Worm (Caenorhabditis elegans) whole organism, L4/young adult: ENCODE data around the gene fbxb-83.
"Not testable (repeated sequence)": the region's sequence is repeated elsewhere in the genome, so short reads cannot be mapped to it uniquely, and the experiment has no call there.

Experiments
- W03F9.2 ChIP-seq: fragments of 150-350 bp; optimal IDR thresholded peaks from 2 replicates; lab custom pipeline; 2014; ENCODE audit warnings: missing biosample characterization, missing genetic modification characterization
- dao-5 ChIP-seq: sonication (generic microtip); optimal IDR thresholded peaks from 2 replicates; lab custom pipeline; 2016; ENCODE audit warnings: missing genotype, missing genetic modification characterization, moderate library complexity, missing compliant biosample characterization
- him-1 ChIP-seq: sonication (generic microtip); optimal IDR thresholded peaks from 2 replicates; lab custom pipeline; 2016; ENCODE audit warnings: missing genotype, missing genetic modification reagents, missing genetic modification characterization, missing compliant biosample characterization

Gene fbxb-83

ce11 chrIII:146369-146768 is 1.4 kb upstream of the fbxb-83 start, which contains the start of gene fbxb-84:
Gene fbxb-84, minus strand, starts transcription at chrIII:146469.
- TF ChIP-seq dao-5 (tag; lab: Kevin White, UChicago) (no peak), W03F9.2 (tag; lab: Kevin White, UChicago) (no peak), him-1 (tag; lab: Kevin White, UChicago) (no peak)

- no peak for TF ChIP-seq dao-5 (tag; lab: Kevin White, UChicago)
- no peak for TF ChIP-seq him-1 (tag; lab: Kevin White, UChicago)
- TF ChIP-seq W03F9.2 (tag; lab: Kevin White, UChicago): no peak
Observed at ce11 chrIII:143121-143520, 1.9 kb downstream of the fbxb-83 start, which contains the start of gene fbxb-82. Gene fbxb-82, minus strand, starts transcription at chrIII:143221.

- TF ChIP-seq dao-5 (tag; lab: Kevin White, UChicago) (no peak), W03F9.2 (tag; lab: Kevin White, UChicago) (no peak), him-1 (tag; lab: Kevin White, UChicago) (no peak)
Observed at ce11 chrIII:140904-141303, 4.1 kb downstream of the fbxb-83 start, which contains the start of gene fbxb-81. Gene fbxb-81, minus strand, starts transcription at chrIII:141217.

ce11 chrIII:134194-134593 is 10.8 kb downstream of the fbxb-83 start, which contains the start of gene pals-25:
Gene pals-25, plus strand, starts transcription at chrIII:134494.
- no peak for TF ChIP-seq dao-5 (tag; lab: Kevin White, UChicago)

- no peak for TF ChIP-seq dao-5 (tag; lab: Kevin White, UChicago)
- no peak for TF ChIP-seq W03F9.2 (tag; lab: Kevin White, UChicago)
- no peak for TF ChIP-seq him-1 (tag; lab: Kevin White, UChicago)
Observed at ce11 chrIII:132118-132517, 12.9 kb downstream of the fbxb-83 start, which contains the start of gene pals-22. Gene pals-22, plus strand, starts transcription at chrIII:132418.

ce11 chrIII:131627-132026 is 13.4 kb downstream of the fbxb-83 start:
- TF ChIP-seq him-1 (tag; lab: Kevin White, UChicago): no peak
- no peak for TF ChIP-seq dao-5 (tag; lab: Kevin White, UChicago)
- no peak for TF ChIP-seq W03F9.2 (tag; lab: Kevin White, UChicago)

- no peak for TF ChIP-seq W03F9.2 (tag; lab: Kevin White, UChicago)
Observed at ce11 chrIII:130650-131049, 14.4 kb downstream of the fbxb-83 start, which contains the start of the genes nhr-280 and C29F9.2. Gene nhr-280, minus strand, starts transcription at chrIII:130750. Gene C29F9.2, plus strand, starts transcription at chrIII:130947.

- TF ChIP-seq W03F9.2 (tag; lab: Kevin White, UChicago): no peak
Observed at ce11 chrIII:124478-124877, 20.5 kb downstream of the fbxb-83 start, which contains the start of gene pals-23. Gene pals-23, plus strand, starts transcription at chrIII:124778.

ce11 chrIII:121983-122449 is 23.0 kb downstream of the fbxb-83 start, which contains the start of gene C29F9.12:
Gene C29F9.12, minus strand, starts transcription at chrIII:122033.
- TF ChIP-seq W03F9.2, dao-5, him-1 (tag; lab: Kevin White, UChicago): not testable (repeated sequence)

ce11 chrIII:120199-120598 is 24.8 kb downstream of the fbxb-83 start, which contains the start of gene pals-24:
Gene pals-24, plus strand, starts transcription at chrIII:120435.
- TF ChIP-seq W03F9.2 (tag; lab: Kevin White, UChicago) (no peak), him-1 (tag; lab: Kevin White, UChicago) (no peak), dao-5 (tag; lab: Kevin White, UChicago) (no peak)

ce11 chrIII:117857-118256 is 27.2 kb downstream of the fbxb-83 start:
- TF ChIP-seq dao-5 (tag; lab: Kevin White, UChicago): no peak
- no peak for TF ChIP-seq him-1 (tag; lab: Kevin White, UChicago)
- no peak for TF ChIP-seq W03F9.2 (tag; lab: Kevin White, UChicago)

- TF ChIP-seq him-1 (tag; lab: Kevin White, UChicago) (no peak), W03F9.2 (tag; lab: Kevin White, UChicago) (no peak), dao-5 (tag; lab: Kevin White, UChicago) (no peak)
Observed at ce11 chrIII:117210-117609, 27.8 kb downstream of the fbxb-83 start, which contains the start of gene C29F9.5. Gene C29F9.5, plus strand, starts transcription at chrIII:117510.

- TF ChIP-seq W03F9.2 (tag; lab: Kevin White, UChicago) (no peak), dao-5 (tag; lab: Kevin White, UChicago) (no peak), him-1 (tag; lab: Kevin White, UChicago) (no peak)
Observed at ce11 chrIII:114603-115002, 30.4 kb downstream of the fbxb-83 start, which contains the start of gene C29F9.6. Gene C29F9.6, plus strand, starts transcription at chrIII:114903.

ce11 chrIII:98822-99221 is 46.2 kb downstream of the fbxb-83 start, which contains the start of gene C29F9.9:
Gene C29F9.9, minus strand, starts transcription at chrIII:98922.
- not testable (repeated sequence) for TF ChIP-seq dao-5, him-1, W03F9.2 (tag; lab: Kevin White, UChicago)
